Worm (Caenorhabditis elegans) whole organism, L4 larva: Measurements from ENCODE around the gene C25G4.17.
A peak's percentile ranks its signal among the peaks of the same experiment; 100 is the strongest.

ENCODE experiments used
- D1046.2 ChIP-seq: fragments of 200-800 bp; sonication (Bioruptor generic); IDR thresholded peaks from 2 replicates; pipeline ENCODE4 v1.3.6; 2022; ENCODE audit warnings: missing genetic modification characterization, missing compliant biosample characterization
- F26F4.8 ChIP-seq: fragments of 200-800 bp; sonication (Bioruptor generic); conservative IDR thresholded peaks from 2 replicates; pipeline ENCODE4 v1.3.6; 2022; ENCODE audit warnings: missing genetic modification characterization, missing compliant biosample characterization
- F44E2.7 ChIP-seq: fragments of 200-800 bp; sonication (Bioruptor generic); IDR thresholded peaks from 2 replicates; pipeline ENCODE4 v2.1.2; 2022; ENCODE audit warnings: missing genetic modification characterization, missing compliant biosample characterization
- F49E8.2 ChIP-seq: sonication (generic microtip); optimal IDR thresholded peaks from 2 replicates; lab custom pipeline; 2016; ENCODE audit warnings: missing compliant biosample characterization, mild to moderate bottlenecking, missing genetic modification characterization, borderline replicate concordance
- T20F7.1 ChIP-seq: fragments of 200-800 bp; sonication (Bioruptor generic); optimal IDR thresholded peaks from 2 replicates; lab custom pipeline; 2018; ENCODE audit warnings: mild to moderate bottlenecking, missing genetic modification characterization, missing compliant biosample characterization
- T26A8.4 ChIP-seq: fragments of 200-800 bp; sonication (Bioruptor generic); IDR thresholded peaks from 2 replicates; pipeline ENCODE4 v1.3.6; 2022; ENCODE audit warnings: missing genetic modification characterization, missing compliant biosample characterization
- Y105C5A.15 ChIP-seq: fragments of 200-800 bp; sonication (Bioruptor generic); IDR thresholded peaks from 2 replicates; pipeline ENCODE4 v1.3.6; 2022; ENCODE audit warnings: missing genetic modification characterization, missing compliant biosample characterization
- aha-1 ChIP-seq: fragments of 150-350 bp; peaks from one replicate; lab custom pipeline; 2014; ENCODE audit warnings: missing biosample characterization, missing genetic modification characterization
- ama-1 ChIP-seq: fragments of 150-350 bp; optimal IDR thresholded peaks from 2 replicates; lab custom pipeline; 2014; ENCODE audit warnings: inconsistent platforms, mixed read lengths
- ceh-28 ChIP-seq: fragments of 150-350 bp; optimal IDR thresholded peaks from 2 replicates; lab custom pipeline; 2014; ENCODE audit warnings: missing biosample characterization, missing genetic modification reagents, missing genetic modification characterization
- daf-16 ChIP-seq, 3 experiments: sonication (generic microtip); optimal IDR thresholded peaks; 2 replicates each; lab custom pipeline; 2016 to 2017; ENCODE audit warnings: missing genetic modification characterization in 3 of 3, missing genetic modification reagents in 3 of 3, mild to moderate bottlenecking in 2 of 3, missing compliant biosample characterization in 2 of 3, missing biosample characterization in 1 of 3, moderate library complexity in 1 of 3
- daf-19 ChIP-seq: fragments of 200-800 bp; sonication (Bioruptor generic); conservative IDR thresholded peaks from 2 replicates; pipeline ENCODE4 v1.3.6; 2022; ENCODE audit warnings: missing genetic modification characterization, missing compliant biosample characterization
- daf-8 ChIP-seq: fragments of 200-800 bp; sonication (Bioruptor generic); IDR thresholded peaks from 2 replicates; pipeline ENCODE4 v1.3.6; 2022; ENCODE audit warnings: missing genetic modification characterization, missing compliant biosample characterization
- dmd-6 ChIP-seq: fragments of 200-800 bp; sonication (Bioruptor generic); IDR thresholded peaks from 2 replicates; pipeline ENCODE4 v1.3.6; 2022; ENCODE audit warnings: missing genetic modification reagents, missing genetic modification characterization, missing compliant biosample characterization
- dmd-9 ChIP-seq: fragments of 200-800 bp; sonication (Bioruptor generic); IDR thresholded peaks from 2 replicates; pipeline ENCODE4 v1.3.6; 2022; ENCODE audit warnings: missing genetic modification reagents, missing genetic modification characterization, missing compliant biosample characterization
- duxl-1 ChIP-seq: sonication (generic microtip); optimal IDR thresholded peaks from 2 replicates; lab custom pipeline; 2016; ENCODE audit warnings: mild to moderate bottlenecking, missing genetic modification characterization, moderate library complexity, missing compliant biosample characterization; ENCODE audit not compliant: poor library complexity
- dve-1 ChIP-seq: sonication (generic microtip); optimal IDR thresholded peaks from 2 replicates; lab custom pipeline; 2017; ENCODE audit warnings: antibody characterized with exemption, mild to moderate bottlenecking, missing genetic modification characterization, missing compliant biosample characterization; ENCODE audit not compliant: insufficient read depth
- egl-27 ChIP-seq: sonication (generic microtip); optimal IDR thresholded peaks from 3 replicates; lab custom pipeline; 2017; ENCODE audit warnings: missing biosample characterization, missing genetic modification reagents, missing genetic modification characterization
- egl-43 ChIP-seq: fragments of 200-800 bp; sonication (Bioruptor generic); IDR thresholded peaks from 2 replicates; pipeline ENCODE4 v1.3.6; 2022; ENCODE audit warnings: missing genetic modification reagents, missing genetic modification characterization, missing compliant biosample characterization
- hlh-11 ChIP-seq: fragments of 200-800 bp; sonication (Bioruptor generic); optimal IDR thresholded peaks from 2 replicates; lab custom pipeline; 2018; ENCODE audit warnings: mild to moderate bottlenecking, missing genetic modification characterization, missing compliant biosample characterization
- hlh-30 ChIP-seq: sonication (generic microtip); optimal IDR thresholded peaks from 2 replicates; lab custom pipeline; 2017; ENCODE audit warnings: antibody characterized with exemption, mild to moderate bottlenecking, missing genetic modification characterization, missing compliant biosample characterization; ENCODE audit not compliant: insufficient read depth
- hmg-1.1 ChIP-seq: fragments of 200-800 bp; sonication (Bioruptor generic); IDR thresholded peaks from 2 replicates; pipeline ENCODE4 v1.3.6; 2022; ENCODE audit warnings: missing genetic modification reagents, missing genetic modification characterization, missing compliant biosample characterization
- jun-1 ChIP-seq: fragments of 150-350 bp; optimal IDR thresholded peaks from 2 replicates; lab custom pipeline; 2014; ENCODE audit warnings: missing biosample characterization, missing genetic modification reagents, missing genetic modification characterization
- lim-7 ChIP-seq: fragments of 200-800 bp; sonication (Bioruptor generic); IDR thresholded peaks from 2 replicates; pipeline ENCODE4 v1.3.6; 2022; ENCODE audit warnings: missing genetic modification characterization, missing compliant biosample characterization
- lin-1 ChIP-seq: fragments of 200-800 bp; sonication (Bioruptor generic); IDR thresholded peaks from 2 replicates; pipeline ENCODE4 v1.3.6; 2022; ENCODE audit warnings: missing genetic modification reagents, missing genetic modification characterization, missing compliant biosample characterization
- lin-13 ChIP-seq: fragments of 150-350 bp; optimal IDR thresholded peaks from 2 replicates; lab custom pipeline; 2014; ENCODE audit warnings: missing biosample characterization, missing genetic modification reagents, missing genetic modification characterization
- lin-15B ChIP-seq: fragments of 150-350 bp; sonication (generic microtip); optimal IDR thresholded peaks from 3 replicates; lab custom pipeline; 2014; ENCODE audit warnings: missing biosample characterization, missing genetic modification characterization
- lin-39 ChIP-seq: fragments of 150-350 bp; optimal IDR thresholded peaks from 2 replicates; lab custom pipeline; 2014; ENCODE audit warnings: missing biosample characterization, missing genetic modification reagents, missing genetic modification characterization
- lir-3 ChIP-seq: sonication (generic microtip); optimal IDR thresholded peaks from 2 replicates; lab custom pipeline; 2016; ENCODE audit warnings: mild to moderate bottlenecking, missing genetic modification characterization, missing compliant biosample characterization
- lsy-2 ChIP-seq, 2 experiments: fragments of 150-350 bp in 1 of 2; sonication (generic microtip) in 1 of 2; optimal IDR thresholded peaks; 2 replicates each; lab custom pipeline; 2014 to 2017; ENCODE audit warnings: missing biosample characterization in 2 of 2, missing genetic modification characterization in 2 of 2
- madf-9 ChIP-seq: fragments of 200-800 bp; sonication (Bioruptor generic); conservative IDR thresholded peaks from 2 replicates; pipeline ENCODE4 v1.3.6; 2022; ENCODE audit warnings: missing genetic modification reagents, missing genetic modification characterization, missing compliant biosample characterization
- mep-1 ChIP-seq: fragments of 150-350 bp; sonication (generic microtip); optimal IDR thresholded peaks from 3 replicates; lab custom pipeline; 2014; ENCODE audit warnings: missing biosample characterization, missing genetic modification characterization
- mxl-3 ChIP-seq: fragments of 200-800 bp; sonication (Bioruptor generic); optimal IDR thresholded peaks from 2 replicates; lab custom pipeline; 2018; ENCODE audit warnings: mild to moderate bottlenecking, missing genetic modification characterization, missing compliant biosample characterization
- nhr-10 ChIP-seq: fragments of 150-350 bp; optimal IDR thresholded peaks from 2 replicates; lab custom pipeline; 2014; ENCODE audit warnings: missing biosample characterization, missing genetic modification characterization
- nhr-111 ChIP-seq: fragments of 200-800 bp; sonication (Bioruptor generic); optimal IDR thresholded peaks from 2 replicates; lab custom pipeline; 2018; ENCODE audit warnings: mild to moderate bottlenecking, missing genetic modification characterization, missing compliant biosample characterization
- nhr-28 ChIP-seq: fragments of 150-350 bp; optimal IDR thresholded peaks from 2 replicates; lab custom pipeline; 2014; ENCODE audit warnings: missing biosample characterization, missing genetic modification characterization
- nhr-41 ChIP-seq: fragments of 200-800 bp; sonication (Bioruptor generic); IDR thresholded peaks from 2 replicates; pipeline ENCODE4 v1.3.6; 2022; ENCODE audit warnings: missing genetic modification reagents, missing genetic modification characterization, missing compliant biosample characterization
- nhr-42 ChIP-seq: fragments of 200-800 bp; sonication (Bioruptor generic); IDR thresholded peaks from 2 replicates; pipeline ENCODE4 v1.3.6; 2022; ENCODE audit warnings: missing genetic modification characterization, missing compliant biosample characterization
- nhr-76 ChIP-seq: fragments of 150-350 bp; optimal IDR thresholded peaks from 2 replicates; lab custom pipeline; 2014; ENCODE audit warnings: missing biosample characterization, missing genetic modification characterization
- php-3 ChIP-seq: fragments of 200-800 bp; sonication (Bioruptor generic); IDR thresholded peaks from 2 replicates; pipeline ENCODE4 v1.3.6; 2022; ENCODE audit warnings: missing genetic modification reagents, missing genetic modification characterization, missing compliant biosample characterization
- rbr-2 ChIP-seq: sonication (generic microtip); optimal IDR thresholded peaks from 2 replicates; lab custom pipeline; 2016; ENCODE audit warnings: missing genotype, missing genetic modification characterization, missing compliant biosample characterization
- saeg-2 ChIP-seq: fragments of 200-800 bp; sonication (Bioruptor generic); IDR thresholded peaks from 2 replicates; pipeline ENCODE4 v1.3.6; 2022; ENCODE audit warnings: missing genetic modification reagents, missing genetic modification characterization, missing compliant biosample characterization
- spr-1 ChIP-seq: sonication (generic microtip); optimal IDR thresholded peaks from 2 replicates; lab custom pipeline; 2016; ENCODE audit warnings: mild to moderate bottlenecking, missing genetic modification characterization, missing compliant biosample characterization
- unc-39 ChIP-seq: sonication (generic microtip); optimal IDR thresholded peaks from 2 replicates; lab custom pipeline; 2017; ENCODE audit warnings: missing biosample characterization, missing genetic modification characterization
- vab-7 ChIP-seq: fragments of 200-800 bp; sonication (Bioruptor generic); IDR thresholded peaks from 2 replicates; pipeline ENCODE4 v1.3.6; 2022; ENCODE audit warnings: missing genetic modification reagents, missing genetic modification characterization, missing compliant biosample characterization
- zfp-2 ChIP-seq: sonication (generic microtip); optimal IDR thresholded peaks from 2 replicates; lab custom pipeline; 2016; ENCODE audit warnings: mild to moderate bottlenecking, missing genetic modification characterization, missing compliant biosample characterization
- ztf-7 ChIP-seq: fragments of 150-350 bp; optimal IDR thresholded peaks from 2 replicates; lab custom pipeline; 2014; ENCODE audit warnings: missing biosample characterization, missing genetic modification characterization

C25G4.17 gene

DNA sequence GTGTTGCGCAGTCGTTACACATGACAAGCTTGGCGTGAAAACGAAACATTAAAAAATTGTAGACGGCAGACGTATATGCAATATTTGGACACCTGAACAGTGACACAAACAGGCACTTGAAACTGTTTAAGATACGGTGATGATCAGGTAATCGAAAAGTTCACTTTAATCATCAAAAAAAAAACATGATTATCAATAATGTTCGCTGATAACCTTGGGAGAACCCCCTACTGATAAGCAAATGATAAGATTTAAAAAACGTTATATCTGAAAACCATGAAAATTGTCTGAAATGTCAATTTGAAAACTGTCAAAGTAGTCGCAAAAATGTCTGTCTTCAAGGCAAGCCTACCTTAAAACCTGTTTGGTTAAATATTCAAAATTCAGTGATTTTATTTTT, 41.8 kb upstream of the C25G4.17 start (continued):
- TF ChIP-seq php-3 (GFP tag; lab: Robert Waterston, UW) (peak; percentile 65), daf-8 (GFP tag; lab: Robert Waterston, UW) (no peak), mep-1 (no peak), rbr-2 (no peak), dmd-9 (no peak), lin-1 (GFP tag; lab: Robert Waterston, UW) (peak; percentile 38; the same call in 1 of the 2 replicates), nhr-10 (tag; lab: Kevin White, UChicago) (no peak), dve-1 (tag; lab: Kevin White, UChicago) (peak; percentile 83), lsy-2 (tag; optimal IDR thresholded peaks at IDR 0.05; lab: Kevin White, UChicago) (peak in 1 of 2 experiments; percentile 17), lir-3 (no peak), F44E2.7 (GFP tag; lab: Robert Waterston, UW) (no peak), unc-39 (tag; lab: Kevin White, UChicago) (no peak), spr-1 (tag; lab: Kevin White, UChicago) (no peak), F26F4.8 (GFP tag; lab: Robert Waterston, UW) (no peak), nhr-41 (GFP tag; lab: Robert Waterston, UW) (peak; percentile 93), nhr-28 (tag; lab: Kevin White, UChicago) (peak; percentile 11), T20F7.1 (GFP tag; lab: Kevin White, UChicago) (peak; percentile 47), lin-15B (tag; lab: Kevin White, UChicago) (no peak)
- TF ChIP-seq, all 104 proteins: peak for 19

DNA sequence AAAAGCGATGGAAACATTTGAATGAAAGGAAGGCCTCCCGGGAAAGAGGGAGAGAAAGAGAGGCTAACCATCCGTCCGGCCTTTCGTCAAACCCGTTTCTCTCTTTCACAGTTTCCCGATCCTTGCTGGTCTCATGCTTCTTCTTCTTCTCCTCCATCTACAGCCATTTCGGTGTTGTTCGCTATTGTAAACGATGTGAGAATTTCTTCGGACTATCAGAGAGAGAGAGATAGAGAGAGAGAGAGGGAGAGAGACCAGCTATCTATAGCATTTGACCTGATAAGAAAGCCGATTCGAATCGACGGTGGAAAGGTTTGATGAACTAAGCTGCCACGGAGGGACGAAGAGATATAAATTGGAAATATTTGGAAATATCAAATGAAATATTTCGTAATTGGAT, 38.4 kb upstream of the C25G4.17 start:
- TF ChIP-seq nhr-28 (tag; lab: Kevin White, UChicago), result peak; percentile 32
- TF ChIP-seq jun-1 (tag; lab: Kevin White, UChicago), result no peak
- TF ChIP-seq hlh-30 (tag; lab: Kevin White, UChicago), result peak; percentile 19
- TF ChIP-seq mxl-3 (GFP tag; lab: Kevin White, UChicago), result peak; percentile 55
- TF ChIP-seq nhr-111 (GFP tag; lab: Kevin White, UChicago), result no peak
- no peak for TF ChIP-seq lir-3
- peak; percentile 40 for TF ChIP-seq hlh-11 (tag; lab: Kevin White, UChicago)
- no peak for TF ChIP-seq ama-1 (lab: Kevin White, UChicago)
- TF ChIP-seq dmd-6 (GFP tag; lab: Robert Waterston, UW), result no peak
- TF ChIP-seq lim-7 (GFP tag; lab: Robert Waterston, UW), result no peak
- no peak for TF ChIP-seq Y105C5A.15 (GFP tag; lab: Robert Waterston, UW)
- no peak for TF ChIP-seq saeg-2
- TF ChIP-seq duxl-1 (tag; lab: Kevin White, UChicago), result no peak
- TF ChIP-seq aha-1 (tag; lab: Kevin White, UChicago), result peak; percentile 95
- TF ChIP-seq nhr-76 (tag; lab: Kevin White, UChicago), result no peak
- no peak for TF ChIP-seq daf-19 (GFP tag; lab: Robert Waterston, UW)
- TF ChIP-seq lsy-2 (tag; optimal IDR thresholded peaks at IDR 0.05; lab: Kevin White, UChicago), result no peak
- TF ChIP-seq, all 104 proteins: peak for 5

DNA sequence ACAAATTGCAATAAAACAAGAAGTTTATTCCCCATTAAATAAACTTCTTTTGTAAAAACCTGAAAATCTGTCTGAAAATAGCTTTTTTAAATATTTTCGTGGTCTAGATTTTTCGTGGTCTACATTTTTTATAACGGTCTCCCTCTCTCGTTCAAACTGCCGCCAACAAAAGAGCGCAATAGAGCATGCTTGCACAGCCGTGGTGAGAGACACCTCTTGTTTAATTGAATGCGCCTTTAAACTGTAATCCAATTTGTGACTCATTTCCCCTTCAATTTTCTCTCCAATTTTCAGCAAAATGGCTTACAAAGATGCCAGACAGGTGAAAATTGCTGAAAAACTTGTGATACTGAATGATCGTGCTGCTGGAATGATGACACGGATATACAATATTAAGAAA, 37.7 kb upstream of the C25G4.17 start, which contains the start of gene gex-3:
TSS of gene gex-3 (plus strand) at position 295 of the 400 bp plus-strand sequence.
- TF ChIP-seq D1046.2 (GFP tag; lab: Robert Waterston, UW) (no peak), egl-43 (no peak), nhr-42 (GFP tag; lab: Robert Waterston, UW) (no peak), madf-9 (GFP tag; lab: Robert Waterston, UW) (no peak), T26A8.4 (peak; percentile 56), hmg-1.1 (GFP tag; lab: Robert Waterston, UW) (peak; percentile 65), ztf-7 (tag; lab: Kevin White, UChicago) (no peak), mep-1 (peak; percentile 81), vab-7 (GFP tag; lab: Robert Waterston, UW) (peak; percentile 58), jun-1 (tag; lab: Kevin White, UChicago) (no peak), T20F7.1 (GFP tag; lab: Kevin White, UChicago) (no peak), lin-39 (tag; lab: Kevin White, UChicago) (no peak), Y105C5A.15 (GFP tag; lab: Robert Waterston, UW) (no peak), dmd-9 (no peak), ceh-28 (tag; lab: Kevin White, UChicago) (no peak), nhr-76 (tag; lab: Kevin White, UChicago) (no peak), daf-19 (GFP tag; lab: Robert Waterston, UW) (0 out of 2 replicates have a peak, but pooled peaks have one; percentile 32), egl-27 (tag; lab: Kevin White, UChicago) (no peak), duxl-1 (tag; lab: Kevin White, UChicago) (no peak), hlh-11 (tag; lab: Kevin White, UChicago) (peak; percentile 50), lin-13 (GFP tag; lab: Kevin White, UChicago) (peak; percentile 87), zfp-2 (no peak), F49E8.2 (tag; lab: Kevin White, UChicago) (peak; percentile 31), daf-16 (GFP tag; optimal IDR thresholded peaks at IDR 0.05; lab: Kevin White, UChicago) (no peak), daf-16 (tag; optimal IDR thresholded peaks at IDR 0.05; lab: Kevin White, UChicago) (peak; percentile 51)
